Worm (Caenorhabditis elegans) whole organism, young adult: Measurements from ENCODE around the gene Y39G8B.7.
"Not testable (repeated sequence)": the region's sequence is repeated elsewhere in the genome, so short reads cannot be mapped to it uniquely, and the experiment has no call there.

Source experiments
- C06A6.2 ChIP-seq: fragments of 200-800 bp; sonication (Bioruptor generic); conservative IDR thresholded peaks from 2 replicates; pipeline ENCODE4 v1.3.6; 2022; ENCODE audit warnings: missing genetic modification characterization, missing compliant biosample characterization
- F10E7.11 ChIP-seq: sonication (generic microtip); optimal IDR thresholded peaks from 2 replicates; lab custom pipeline; 2017; ENCODE audit warnings: mild to moderate bottlenecking, missing genetic modification characterization, moderate library complexity, missing compliant biosample characterization
- F22D6.2 ChIP-seq: sonication (generic microtip); optimal IDR thresholded peaks from 2 replicates; lab custom pipeline; 2016; ENCODE audit warnings: mild to moderate bottlenecking, missing genetic modification characterization, missing compliant biosample characterization
- F33H1.4 ChIP-seq: fragments of 200-800 bp; sonication (Bioruptor generic); IDR thresholded peaks from 2 replicates; pipeline ENCODE4 v1.3.6; 2022; ENCODE audit warnings: missing genetic modification reagents, missing genetic modification characterization, missing compliant biosample characterization
- F37B4.10 ChIP-seq: fragments of 200-800 bp; sonication (Bioruptor generic); IDR thresholded peaks from 2 replicates; pipeline ENCODE4 v1.3.6; 2022; ENCODE audit warnings: missing genetic modification characterization, missing compliant biosample characterization
- F55B11.4 ChIP-seq: sonication (generic microtip); optimal IDR thresholded peaks from 2 replicates; lab custom pipeline; 2016; ENCODE audit warnings: missing compliant biosample characterization, missing genetic modification characterization, borderline replicate concordance; ENCODE audit not compliant: insufficient read depth
- K11D2.4 ChIP-seq: fragments of 200-800 bp; sonication (Bioruptor generic); IDR thresholded peaks from 2 replicates; pipeline ENCODE4 v1.3.6; 2022; ENCODE audit warnings: missing genetic modification reagents, missing genetic modification characterization, missing compliant biosample characterization
- Y56A3A.18 ChIP-seq: fragments of 200-800 bp; sonication (Bioruptor generic); IDR thresholded peaks from 2 replicates; pipeline ENCODE4 v1.3.6; 2022; ENCODE audit warnings: missing genetic modification reagents, missing genetic modification characterization, missing compliant biosample characterization
- Y79H2A.3 ChIP-seq: fragments of 200-800 bp; sonication (Bioruptor generic); conservative IDR thresholded peaks from 2 replicates; pipeline ENCODE4 v1.3.6; 2022; ENCODE audit warnings: missing genetic modification reagents, missing genetic modification characterization, missing compliant biosample characterization
- aptf-3 ChIP-seq: fragments of 200-800 bp; sonication (Bioruptor generic); IDR thresholded peaks from 2 replicates; pipeline ENCODE4 v1.3.6; 2022; ENCODE audit warnings: missing genetic modification characterization, missing compliant biosample characterization
- atf-7 ChIP-seq: sonication (generic microtip); optimal IDR thresholded peaks from 2 replicates; lab custom pipeline; 2017; ENCODE audit warnings: mild to moderate bottlenecking, missing genetic modification characterization, missing compliant biosample characterization
- athp-1 ChIP-seq: sonication (generic microtip); optimal IDR thresholded peaks from 2 replicates; lab custom pipeline; 2017; ENCODE audit warnings: mild to moderate bottlenecking, missing genetic modification characterization, missing compliant biosample characterization
- bed-2 ChIP-seq: fragments of 200-800 bp; sonication (Bioruptor generic); IDR thresholded peaks from 2 replicates; pipeline ENCODE4 v1.3.6; 2022; ENCODE audit warnings: missing genetic modification reagents, missing genetic modification characterization, missing compliant biosample characterization
- cebp-2 ChIP-seq: fragments of 200-800 bp; sonication (Bioruptor generic); IDR thresholded peaks from 2 replicates; pipeline ENCODE4 v1.3.6; 2022; ENCODE audit warnings: missing genetic modification characterization, missing compliant biosample characterization
- ceh-58 ChIP-seq: fragments of 200-800 bp; sonication (Bioruptor generic); IDR thresholded peaks from 2 replicates; pipeline ENCODE4 v1.3.6; 2022; ENCODE audit warnings: missing genetic modification characterization, missing compliant biosample characterization
- ceh-79 ChIP-seq: sonication (generic microtip); optimal IDR thresholded peaks from 2 replicates; lab custom pipeline; 2017; ENCODE audit warnings: mild to moderate bottlenecking, missing genetic modification characterization, missing compliant biosample characterization
- ceh-91 ChIP-seq: fragments of 200-800 bp; sonication (Bioruptor generic); IDR thresholded peaks from 2 replicates; pipeline ENCODE4 v1.3.6; 2022; ENCODE audit warnings: missing genetic modification reagents, missing genetic modification characterization, missing compliant biosample characterization
- egl-18 ChIP-seq: fragments of 200-800 bp; sonication (Bioruptor generic); IDR thresholded peaks from 2 replicates; pipeline ENCODE4 v1.3.6; 2022; ENCODE audit warnings: missing genetic modification reagents, missing genetic modification characterization, missing compliant biosample characterization
- egrh-3 ChIP-seq: fragments of 200-800 bp; sonication (Bioruptor generic); IDR thresholded peaks from 2 replicates; pipeline ENCODE4 v1.3.6; 2022; ENCODE audit warnings: missing genetic modification reagents, missing genetic modification characterization, missing compliant biosample characterization
- ekl-4 ChIP-seq: fragments of 200-800 bp; sonication (Bioruptor generic); IDR thresholded peaks from 2 replicates; pipeline ENCODE4 v1.3.6; 2022; ENCODE audit warnings: missing genetic modification reagents, missing genetic modification characterization, missing compliant biosample characterization
- ets-4 ChIP-seq: fragments of 200-800 bp; sonication (Bioruptor generic); optimal IDR thresholded peaks from 2 replicates; lab custom pipeline; 2018; ENCODE audit warnings: mild to moderate bottlenecking, missing genetic modification characterization, missing compliant biosample characterization
- hlh-12 ChIP-seq: sonication (generic microtip); optimal IDR thresholded peaks from 2 replicates; lab custom pipeline; 2016; ENCODE audit warnings: missing genetic modification characterization, missing compliant biosample characterization
- hsf-1 ChIP-seq: fragments of 200-800 bp; sonication (Bioruptor generic); IDR thresholded peaks from 2 replicates; pipeline ENCODE4 v1.3.6; 2022; ENCODE audit warnings: missing genetic modification reagents, missing genetic modification characterization, missing compliant biosample characterization
- let-607 ChIP-seq, 2 experiments: fragments of 200-800 bp in 1 of 2; sonication (Bioruptor generic) in 1 of 2; sonication (generic microtip) in 1 of 2; optimal IDR thresholded peaks; 2 replicates each; lab custom pipeline; 2016 to 2018; ENCODE audit warnings: mild to moderate bottlenecking in 2 of 2, missing compliant biosample characterization in 2 of 2, missing genetic modification characterization in 2 of 2, moderate library complexity in 2 of 2, missing genotype in 1 of 2
- lin-26 ChIP-seq: fragments of 200-800 bp; sonication (Bioruptor generic); IDR thresholded peaks from 2 replicates; pipeline ENCODE4 v1.3.6; 2022; ENCODE audit warnings: missing genetic modification reagents, missing genetic modification characterization, missing compliant biosample characterization
- lin-40 ChIP-seq: sonication (generic microtip); optimal IDR thresholded peaks from 2 replicates; lab custom pipeline; 2016; ENCODE audit warnings: missing genetic modification characterization, mild to moderate bottlenecking, missing compliant biosample characterization, missing genotype, missing genetic modification reagents
- lsy-27 ChIP-seq: sonication (generic microtip); optimal IDR thresholded peaks from 2 replicates; lab custom pipeline; 2017; ENCODE audit warnings: missing genetic modification characterization, mild to moderate bottlenecking, missing compliant biosample characterization, antibody characterized with exemption, missing genotype, borderline replicate concordance; ENCODE audit not compliant: insufficient read depth
- madf-6 ChIP-seq: fragments of 200-800 bp; sonication (Bioruptor generic); IDR thresholded peaks from 2 replicates; pipeline ENCODE4 v1.3.6; 2022; ENCODE audit warnings: missing genetic modification reagents, missing genetic modification characterization, missing compliant biosample characterization
- madf-8 ChIP-seq: fragments of 200-800 bp; sonication (Bioruptor generic); conservative IDR thresholded peaks from 2 replicates; pipeline ENCODE4 v1.3.6; 2022; ENCODE audit warnings: missing genetic modification reagents, missing genetic modification characterization, missing compliant biosample characterization
- mcd-1 ChIP-seq: fragments of 200-800 bp; sonication (Bioruptor generic); IDR thresholded peaks from 2 replicates; pipeline ENCODE4 v1.3.6; 2022; ENCODE audit warnings: missing genetic modification reagents, missing genetic modification characterization, missing compliant biosample characterization
- mel-28 ChIP-seq: sonication (generic microtip); optimal IDR thresholded peaks from 2 replicates; lab custom pipeline; 2016; ENCODE audit warnings: borderline replicate concordance, mild to moderate bottlenecking, missing genetic modification characterization, missing compliant biosample characterization
- mes-4 ChIP-seq: sonication (generic microtip); optimal IDR thresholded peaks from 2 replicates; lab custom pipeline; 2016; ENCODE audit warnings: missing genotype, missing genetic modification characterization, missing compliant biosample characterization
- nfya-1 ChIP-seq: sonication (generic microtip); optimal IDR thresholded peaks from 2 replicates; lab custom pipeline; 2017; ENCODE audit warnings: antibody characterized with exemption, missing compliant biosample characterization, missing genetic modification characterization, borderline replicate concordance; ENCODE audit not compliant: insufficient read depth
- nfyb-1 ChIP-seq: fragments of 200-800 bp; sonication (Bioruptor generic); IDR thresholded peaks from 2 replicates; pipeline ENCODE4 v1.3.6; 2022; ENCODE audit warnings: missing genetic modification reagents, missing genetic modification characterization, missing compliant biosample characterization
- nhr-120 ChIP-seq: fragments of 200-800 bp; sonication (Bioruptor generic); IDR thresholded peaks from 2 replicates; pipeline ENCODE4 v1.3.6; 2022; ENCODE audit warnings: missing genetic modification characterization, missing compliant biosample characterization
- nhr-179 ChIP-seq: sonication (generic microtip); optimal IDR thresholded peaks from 2 replicates; lab custom pipeline; 2016; ENCODE audit warnings: mild to moderate bottlenecking, missing genetic modification characterization, missing compliant biosample characterization
- nhr-90 ChIP-seq: sonication (generic microtip); optimal IDR thresholded peaks from 2 replicates; lab custom pipeline; 2016; ENCODE audit warnings: missing genotype, mild to moderate bottlenecking, missing genetic modification characterization, missing compliant biosample characterization
- rcor-1 ChIP-seq: fragments of 200-800 bp; sonication (Bioruptor generic); IDR thresholded peaks from 2 replicates; pipeline ENCODE4 v1.3.6; 2022; ENCODE audit warnings: missing genetic modification reagents, missing genetic modification characterization, missing compliant biosample characterization
- repo-1 ChIP-seq: sonication (generic microtip); optimal IDR thresholded peaks from 2 replicates; lab custom pipeline; 2017; ENCODE audit warnings: mild to moderate bottlenecking, missing genetic modification characterization, missing compliant biosample characterization
- sea-2 ChIP-seq: fragments of 200-800 bp; sonication (Bioruptor generic); IDR thresholded peaks from 2 replicates; pipeline ENCODE4 v1.3.6; 2022; ENCODE audit warnings: missing genetic modification characterization, missing compliant biosample characterization
- sptf-2 ChIP-seq: fragments of 200-800 bp; sonication (Bioruptor generic); optimal IDR thresholded peaks from 2 replicates; lab custom pipeline; 2018; ENCODE audit warnings: mild to moderate bottlenecking, missing genetic modification characterization, missing compliant biosample characterization
- tbp1 ChIP-seq: fragments of 200-800 bp; sonication (Bioruptor generic); optimal IDR thresholded peaks from 2 replicates; lab custom pipeline; 2018; ENCODE audit warnings: mild to moderate bottlenecking, missing genetic modification characterization, missing compliant biosample characterization
- zfh-2 ChIP-seq: fragments of 200-800 bp; sonication (Bioruptor generic); conservative IDR thresholded peaks from 2 replicates; pipeline ENCODE4 v1.3.6; 2022; ENCODE audit warnings: missing genetic modification reagents, missing genetic modification characterization, missing compliant biosample characterization
- ztf-3 ChIP-seq: fragments of 200-800 bp; sonication (Bioruptor generic); optimal IDR thresholded peaks from 2 replicates; lab custom pipeline; 2018; ENCODE audit warnings: mild to moderate bottlenecking, missing genetic modification characterization, missing compliant biosample characterization
- ztf-6 ChIP-seq: fragments of 200-800 bp; sonication (Bioruptor generic); IDR thresholded peaks from 2 replicates; pipeline ENCODE4 v1.3.6; 2022; ENCODE audit warnings: missing genetic modification reagents, missing genetic modification characterization, missing compliant biosample characterization

The Y39G8B.7 gene

ce11 chrII:14032705-14033104 is 37.9 kb upstream of the Y39G8B.7 start (continued):
- TF ChIP-seq lin-26 (GFP tag; lab: Robert Waterston, UW) = no peak
- no peak for TF ChIP-seq F22D6.2 (tag; lab: Kevin White, UChicago)
- TF ChIP-seq aptf-3 (GFP tag; lab: Robert Waterston, UW) = peak; percentile 49; the same call in 1 of the 2 replicates
- no peak for TF ChIP-seq atf-7 (tag; lab: Kevin White, UChicago)
- no peak for TF ChIP-seq hlh-12 (tag; lab: Kevin White, UChicago)
- TF ChIP-seq let-607 (tag; optimal IDR thresholded peaks at IDR 0.05; lab: Kevin White, UChicago) = no peak
- no peak for TF ChIP-seq F10E7.11 (tag; lab: Kevin White, UChicago)
- no peak for TF ChIP-seq mes-4 (tag; lab: Kevin White, UChicago)
- TF ChIP-seq F33H1.4 (GFP tag; lab: Robert Waterston, UW) = no peak
- TF ChIP-seq mcd-1 = peak; percentile 32; the same call in 1 of the 2 replicates
- no peak for TF ChIP-seq nhr-90 (tag; lab: Kevin White, UChicago)
- TF ChIP-seq nfya-1 (tag; lab: Kevin White, UChicago) = no peak
- no peak for TF ChIP-seq nhr-179 (tag; lab: Kevin White, UChicago)
- no peak for TF ChIP-seq egrh-3
- TF ChIP-seq lin-40 = no peak
- no peak for TF ChIP-seq mel-28 (tag; lab: Kevin White, UChicago)
- no peak for TF ChIP-seq Y56A3A.18 (GFP tag; lab: Robert Waterston, UW)
- TF ChIP-seq madf-6 (GFP tag; lab: Robert Waterston, UW) = no peak
- no peak for TF ChIP-seq cebp-2 (GFP tag; lab: Robert Waterston, UW)
- TF ChIP-seq rcor-1 (GFP tag; lab: Robert Waterston, UW) = no peak
- no peak for TF ChIP-seq repo-1 (tag; lab: Kevin White, UChicago)
- no peak for TF ChIP-seq lsy-27 (tag; lab: Kevin White, UChicago)
- no peak for TF ChIP-seq athp-1 (tag; lab: Kevin White, UChicago)
- no peak for TF ChIP-seq F55B11.4 (tag; lab: Kevin White, UChicago)
- no peak for TF ChIP-seq ceh-79
- no peak for TF ChIP-seq madf-8 (GFP tag; lab: Robert Waterston, UW)
- peak; percentile 32; the same call in 1 of the 2 replicates for TF ChIP-seq C06A6.2
- no peak for TF ChIP-seq ceh-91 (GFP tag; lab: Robert Waterston, UW)
- no peak for TF ChIP-seq ztf-3

DNA sequence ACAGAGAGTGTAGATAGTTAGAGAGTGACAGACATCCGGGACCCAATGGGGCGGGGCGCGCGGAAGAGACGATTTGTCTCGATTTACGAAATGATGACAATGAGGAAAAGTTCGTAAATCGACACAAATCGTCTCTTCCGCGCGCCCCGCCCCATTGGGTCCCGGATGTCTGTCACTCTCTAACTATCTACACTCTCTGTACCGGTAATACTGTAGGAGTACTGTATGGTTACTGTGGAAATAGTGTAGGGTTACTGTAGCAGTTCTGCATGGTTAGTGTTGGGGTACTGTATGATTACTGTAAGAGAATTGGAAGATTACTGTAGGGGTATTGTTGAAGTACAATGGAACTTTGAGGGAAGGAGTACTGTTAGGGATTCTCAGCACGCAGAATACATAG is 26.4 kb upstream of the Y39G8B.7 start, which contains the start of gene F01D5.10:
F01D5.10 (minus strand) TSS at position 101 of the 400 bp plus-strand sequence.
- TF ChIP-seq F55B11.4 (tag; lab: Kevin White, UChicago); let-607 (tag; optimal IDR thresholded peaks at IDR 0.05; lab: Kevin White, UChicago); tbp1 (GFP tag; lab: Kevin White, UChicago): not testable (repeated sequence)

DNA sequence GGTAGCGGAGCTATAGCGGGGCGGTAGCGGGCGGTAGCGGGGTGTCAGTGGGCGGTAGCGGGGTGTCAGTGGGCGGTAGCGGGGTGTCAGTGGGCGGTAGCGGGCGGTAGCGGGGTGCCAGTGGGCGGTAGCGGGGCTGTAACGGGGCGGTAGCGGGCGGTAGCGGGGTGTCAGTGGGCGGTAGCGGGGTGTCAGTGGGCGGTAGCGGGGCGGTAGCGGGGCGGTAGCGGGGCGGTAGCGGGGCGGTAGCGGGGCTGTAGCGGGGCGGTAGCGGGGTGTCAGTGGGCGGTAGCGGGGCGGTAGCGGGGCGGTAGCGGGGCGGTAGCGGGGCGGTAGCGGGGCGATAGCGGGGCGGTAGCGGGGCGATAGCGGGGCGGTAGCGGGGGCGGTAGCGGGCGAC is 24.8 kb upstream of the Y39G8B.7 start:
- TF ChIP-seq F37B4.10 (GFP tag; lab: Robert Waterston, UW) (0 out of 2 replicates have a peak, but pooled peaks have one; percentile 83), nhr-120 (GFP tag; lab: Robert Waterston, UW) (0 out of 2 replicates have a peak, but pooled peaks have one; percentile 9), mcd-1 (peak; percentile 61), ekl-4 (GFP tag; lab: Robert Waterston, UW) (peak; percentile 56), ets-4 (GFP tag; lab: Kevin White, UChicago) (peak; percentile 13), ceh-58 (GFP tag; lab: Robert Waterston, UW) (peak; percentile 92; the same call in 1 of the 2 replicates), K11D2.4 (GFP tag; lab: Robert Waterston, UW) (0 out of 2 replicates have a peak, but pooled peaks have one; percentile 19), F33H1.4 (GFP tag; lab: Robert Waterston, UW) (0 out of 2 replicates have a peak, but pooled peaks have one; percentile 9), bed-2 (GFP tag; lab: Robert Waterston, UW) (0 out of 2 replicates have a peak, but pooled peaks have one; percentile 27), zfh-2 (GFP tag; lab: Robert Waterston, UW) (peak; percentile 96), egl-18 (GFP tag; lab: Robert Waterston, UW) (0 out of 2 replicates have a peak, but pooled peaks have one; percentile 61), sptf-2 (GFP tag; lab: Kevin White, UChicago) (peak; percentile 40), F10E7.11 (tag; lab: Kevin White, UChicago) (peak; percentile 2), nfyb-1 (GFP tag; lab: Robert Waterston, UW) (0 out of 2 replicates have a peak, but pooled peaks have one; percentile 27), egrh-3 (peak; percentile 100), Y79H2A.3 (0 out of 2 replicates have a peak, but pooled peaks have one; percentile 15), hsf-1 (peak; percentile 60; the same call in 1 of the 2 replicates), sea-2 (GFP tag; lab: Robert Waterston, UW) (peak; percentile 68; the same call in 1 of the 2 replicates), ztf-6 (GFP tag; lab: Robert Waterston, UW) (peak; percentile 12; the same call in 1 of the 2 replicates)
